Fruit fly (Drosophila melanogaster): ENCODE measurements around the gene CG14778.

dm6 chrX:1467382-1467592 is at the start of gene CG14778:
- no peak for TF ChIP-seq Myc (optimal IDR thresholded peaks at IDR 0.05)
- TF ChIP-seq Sin3A (optimal IDR thresholded peaks at IDR 0.05): no peak
- no peak for TF ChIP-seq h (optimal IDR thresholded peaks at IDR 0.05)
